Fruit fly (Drosophila melanogaster): ENCODE measurements around the gene ProtB.

- TF ChIP-seq CG8478 (optimal IDR thresholded peaks at IDR 0.05) (no peak), CTCF (optimal IDR thresholded peaks at IDR 0.05) (no peak)
Observed at dm6 chr2L:14924290-14924689, 40.8 kb upstream of the ProtB start, which contains the start of gene CG3491.

Data from S2 (cell line).